Fruit fly (Drosophila melanogaster) whole organism, adult: ENCODE data around the gene Rift.

ENCODE experiments used
- CG14711 ChIP-seq: fragments of 200-800 bp; sonication (Bioruptor generic); optimal IDR thresholded peaks from 2 replicates; lab custom pipeline; 2018; ENCODE audit warnings: missing biosample characterization, mild to moderate bottlenecking, missing genetic modification characterization, moderate library complexity
- CG7101 ChIP-seq: fragments of 200-800 bp; sonication (Bioruptor generic); optimal IDR thresholded peaks from 2 replicates; lab custom pipeline; 2018; ENCODE audit warnings: missing biosample characterization, mild to moderate bottlenecking, missing genetic modification characterization, moderate library complexity
- Crg-1 ChIP-seq: fragments of 200-800 bp; sonication (Bioruptor generic); optimal IDR thresholded peaks from 2 replicates; lab custom pipeline; 2016; ENCODE audit warnings: missing biosample characterization, missing genetic modification characterization
- Hr96 ChIP-seq: fragments of 200-800 bp; sonication (Bioruptor generic); optimal IDR thresholded peaks from 2 replicates; lab custom pipeline; 2016; ENCODE audit warnings: missing biosample characterization, missing genetic modification characterization
- kay ChIP-seq: fragments of 200-800 bp; sonication (Bioruptor generic); peaks from one replicate; lab custom pipeline; 2016; ENCODE audit warnings: missing biosample characterization, missing genetic modification characterization, borderline replicate concordance
- tj ChIP-seq: fragments of 200-800 bp; sonication (Bioruptor generic); optimal IDR thresholded peaks from 3 replicates; lab custom pipeline; 2017; ENCODE audit warnings: missing biosample characterization, mild to moderate bottlenecking, missing genetic modification characterization, moderate library complexity

dm6 chr3R:31852185-31852584 is 42.2 kb upstream of the Rift start:
- TF ChIP-seq CG14711 (no peak), Crg-1 (GFP tag; lab: Kevin White, UChicago) (no peak), tj (GFP tag; lab: Kevin White, UChicago) (no peak), CG7101 (tag; lab: Kevin White, UChicago) (no peak), kay (GFP tag; lab: Kevin White, UChicago) (no peak), Hr96 (GFP tag; lab: Kevin White, UChicago) (no peak)
